Worm (Caenorhabditis elegans) whole organism, L1 larva: ENCODE results near the gene C46C2.7.

Experiments used
- C04F5.9 ChIP-seq: sonication (generic microtip); optimal IDR thresholded peaks from 2 replicates; lab custom pipeline; 2016; ENCODE audit warnings: missing genetic modification characterization, missing compliant biosample characterization
- C16A3.4 ChIP-seq: fragments of 150-350 bp; optimal IDR thresholded peaks from 2 replicates; lab custom pipeline; 2014; ENCODE audit warnings: missing biosample characterization, missing genetic modification characterization
- F16B12.6 ChIP-seq: fragments of 150-350 bp; optimal IDR thresholded peaks from 2 replicates; lab custom pipeline; 2014; ENCODE audit warnings: missing biosample characterization, missing genetic modification characterization
- aha-1 ChIP-seq: fragments of 150-350 bp; optimal IDR thresholded peaks from 2 replicates; lab custom pipeline; 2014; ENCODE audit warnings: missing biosample characterization, missing genetic modification characterization
- ama-1 ChIP-seq: fragments of 150-350 bp; optimal IDR thresholded peaks from 2 replicates; lab custom pipeline; 2014
- blmp-1 ChIP-seq: fragments of 150-350 bp; optimal IDR thresholded peaks from 2 replicates; lab custom pipeline; 2014; ENCODE audit warnings: missing biosample characterization, missing genetic modification characterization
- ceh-8 ChIP-seq: fragments of 200-800 bp; sonication (Bioruptor generic); optimal IDR thresholded peaks from 2 replicates; lab custom pipeline; 2018; ENCODE audit warnings: mild to moderate bottlenecking, missing genetic modification characterization, moderate library complexity, missing compliant biosample characterization
- ceh-88 ChIP-seq: fragments of 200-800 bp; sonication (Bioruptor generic); IDR thresholded peaks from 2 replicates; pipeline ENCODE4 v1.3.6; 2022; ENCODE audit warnings: missing genetic modification characterization, missing compliant biosample characterization
- dpl-1 ChIP-seq, 3 experiments: fragments of 150-350 bp in 2 of 3; sonication (generic microtip) in 1 of 3; optimal IDR thresholded peaks; 2 replicates each; lab custom pipeline; 2014 to 2017; ENCODE audit warnings: missing biosample characterization in 3 of 3, missing genetic modification characterization in 3 of 3, missing genetic modification reagents in 3 of 3
- efl-1 ChIP-seq, 4 experiments: fragments of 150-350 bp; optimal IDR thresholded peaks in 3 of 4; peaks in 1 of 4; 1 replicate in 1 of 4; 2 replicates in 3 of 4; lab custom pipeline; 2014; ENCODE audit warnings: missing biosample characterization in 2 of 4, missing genetic modification characterization in 2 of 4, missing genetic modification reagents in 2 of 4
- fkh-4 ChIP-seq: sonication (generic microtip); optimal IDR thresholded peaks from 2 replicates; lab custom pipeline; 2016; ENCODE audit warnings: missing compliant biosample characterization, missing genetic modification characterization, borderline replicate concordance
- fkh-8 ChIP-seq: sonication (generic microtip); optimal IDR thresholded peaks from 2 replicates; lab custom pipeline; 2016; ENCODE audit warnings: mild to moderate bottlenecking, missing genetic modification characterization, missing compliant biosample characterization
- grh-1 ChIP-seq: fragments of 200-800 bp; sonication (Bioruptor generic); IDR thresholded peaks from 2 replicates; pipeline ENCODE4 v1.3.6; 2022; ENCODE audit warnings: missing genetic modification reagents, missing genetic modification characterization, missing compliant biosample characterization
- irx-1 ChIP-seq: sonication (generic microtip); optimal IDR thresholded peaks from 2 replicates; lab custom pipeline; 2016; ENCODE audit warnings: missing genetic modification characterization, missing compliant biosample characterization
- isw-1 ChIP-seq: fragments of 200-800 bp; sonication (Bioruptor generic); IDR thresholded peaks from 2 replicates; pipeline ENCODE4 v1.3.6; 2022; ENCODE audit warnings: missing genetic modification characterization, missing compliant biosample characterization
- jun-1 ChIP-seq: fragments of 150-350 bp; optimal IDR thresholded peaks from 2 replicates; lab custom pipeline; 2014; ENCODE audit warnings: missing biosample characterization, missing genetic modification reagents, missing genetic modification characterization
- lin-13 ChIP-seq: fragments of 150-350 bp; optimal IDR thresholded peaks from 2 replicates; lab custom pipeline; 2014; ENCODE audit warnings: missing biosample characterization, missing genetic modification reagents, missing genetic modification characterization
- lin-14 ChIP-seq: fragments of 200-800 bp; sonication (Bioruptor generic); optimal IDR thresholded peaks from 2 replicates; lab custom pipeline; 2018; ENCODE audit warnings: mild to moderate bottlenecking, missing genetic modification characterization, moderate library complexity, missing compliant biosample characterization
- lin-15B ChIP-seq: fragments of 150-350 bp; sonication (generic microtip); optimal IDR thresholded peaks from 3 replicates; lab custom pipeline; 2014; ENCODE audit warnings: missing biosample characterization, missing genetic modification characterization
- lin-35 ChIP-seq, 2 experiments: fragments of 150-350 bp; optimal IDR thresholded peaks; 2 replicates each; lab custom pipeline; 2014; ENCODE audit warnings: missing biosample characterization in 2 of 2, missing genetic modification characterization in 2 of 2, missing genetic modification reagents in 2 of 2
- lir-3 ChIP-seq: sonication (generic microtip); optimal IDR thresholded peaks from 2 replicates; lab custom pipeline; 2016; ENCODE audit warnings: mild to moderate bottlenecking, missing genetic modification characterization, moderate library complexity, missing compliant biosample characterization; ENCODE audit not compliant: poor library complexity
- lsy-2 ChIP-seq, 2 experiments: fragments of 150-350 bp; optimal IDR thresholded peaks; 2 replicates each; lab custom pipeline; 2014; ENCODE audit warnings: missing biosample characterization in 2 of 2, missing genetic modification characterization in 2 of 2
- mab-9 ChIP-seq: fragments of 200-800 bp; sonication (Bioruptor generic); IDR thresholded peaks from 2 replicates; pipeline ENCODE4 v1.3.6; 2022; ENCODE audit warnings: missing genetic modification reagents, missing genetic modification characterization, missing compliant biosample characterization
- nhr-11 ChIP-seq: fragments of 150-350 bp; optimal IDR thresholded peaks from 2 replicates; lab custom pipeline; 2014; ENCODE audit warnings: missing biosample characterization, missing genetic modification characterization
- nhr-12 ChIP-seq: sonication (generic microtip); optimal IDR thresholded peaks from 2 replicates; lab custom pipeline; 2017; ENCODE audit warnings: missing biosample characterization, missing genetic modification characterization
- nhr-19 ChIP-seq: fragments of 200-800 bp; sonication (Bioruptor generic); conservative IDR thresholded peaks from 2 replicates; pipeline ENCODE4 v1.3.6; 2022; ENCODE audit warnings: missing genetic modification characterization, missing compliant biosample characterization
- nhr-20 ChIP-seq: sonication (generic microtip); optimal IDR thresholded peaks from 2 replicates; lab custom pipeline; 2016; ENCODE audit warnings: mild to moderate bottlenecking, missing genetic modification characterization, missing compliant biosample characterization
- nhr-237 ChIP-seq: fragments of 150-350 bp; optimal IDR thresholded peaks from 2 replicates; lab custom pipeline; 2014; ENCODE audit warnings: missing biosample characterization, missing genetic modification characterization
- nhr-71 ChIP-seq: sonication (generic microtip); optimal IDR thresholded peaks from 2 replicates; lab custom pipeline; 2016; ENCODE audit warnings: mild to moderate bottlenecking, missing genetic modification characterization, moderate library complexity, missing compliant biosample characterization
- nhr-76 ChIP-seq: sonication (generic microtip); optimal IDR thresholded peaks from 2 replicates; lab custom pipeline; 2017; ENCODE audit warnings: missing biosample characterization, missing genetic modification characterization
- nhr-77 ChIP-seq: fragments of 150-350 bp; optimal IDR thresholded peaks from 2 replicates; lab custom pipeline; 2014; ENCODE audit warnings: missing biosample characterization, missing genetic modification characterization
- nhr-85 ChIP-seq: sonication (generic microtip); peaks from one replicate; lab custom pipeline; 2016; ENCODE audit warnings: missing genetic modification characterization, inconsistent platforms, missing compliant biosample characterization
- nhr-90 ChIP-seq: sonication (generic microtip); optimal IDR thresholded peaks from 2 replicates; lab custom pipeline; 2016; ENCODE audit warnings: mild to moderate bottlenecking, missing genetic modification characterization, missing compliant biosample characterization; ENCODE audit not compliant: poor library complexity
- pax-3 ChIP-seq: fragments of 200-800 bp; sonication (Bioruptor generic); optimal IDR thresholded peaks from 2 replicates; lab custom pipeline; 2018; ENCODE audit warnings: mild to moderate bottlenecking, missing genetic modification characterization, moderate library complexity, missing compliant biosample characterization
- pqm-1 ChIP-seq: sonication (generic microtip); optimal IDR thresholded peaks from 3 replicates; lab custom pipeline; 2017; ENCODE audit warnings: missing biosample characterization, missing genetic modification characterization
- rnt-1 ChIP-seq: sonication (generic microtip); optimal IDR thresholded peaks from 2 replicates; lab custom pipeline; 2016; ENCODE audit warnings: mild to moderate bottlenecking, missing genetic modification characterization, moderate library complexity, missing compliant biosample characterization
- snpc-4 ChIP-seq: fragments of 150-350 bp; optimal IDR thresholded peaks from 2 replicates; lab custom pipeline; 2014; ENCODE audit warnings: missing biosample characterization, missing genetic modification characterization
- sox-4 ChIP-seq: sonication (generic microtip); optimal IDR thresholded peaks from 2 replicates; lab custom pipeline; 2016; ENCODE audit warnings: missing genetic modification characterization, missing compliant biosample characterization
- sptf-1 ChIP-seq: fragments of 150-350 bp; optimal IDR thresholded peaks from 2 replicates; lab custom pipeline; 2014; ENCODE audit warnings: missing biosample characterization, missing genetic modification characterization
- tbx-2 ChIP-seq: sonication (generic microtip); optimal IDR thresholded peaks from 2 replicates; lab custom pipeline; 2016; ENCODE audit warnings: missing genetic modification characterization, missing compliant biosample characterization
- unc-130 ChIP-seq: fragments of 150-350 bp; optimal IDR thresholded peaks from 2 replicates; lab custom pipeline; 2017; ENCODE audit warnings: missing biosample characterization, missing genetic modification characterization, inconsistent platforms
- unc-30 ChIP-seq: sonication (generic microtip); optimal IDR thresholded peaks from 2 replicates; lab custom pipeline; 2017; ENCODE audit warnings: missing biosample characterization, missing genetic modification characterization
- unc-98 ChIP-seq: fragments of 200-800 bp; sonication (Bioruptor generic); IDR thresholded peaks from 2 replicates; pipeline ENCODE4 v1.3.6; 2022; ENCODE audit warnings: missing genetic modification characterization, missing compliant biosample characterization
- zip-4 ChIP-seq: fragments of 200-800 bp; sonication (Bioruptor generic); optimal IDR thresholded peaks from 2 replicates; lab custom pipeline; 2018; ENCODE audit warnings: mild to moderate bottlenecking, missing genetic modification characterization, moderate library complexity, missing compliant biosample characterization
- ztf-11 ChIP-seq, 2 experiments: sonication (generic microtip); optimal IDR thresholded peaks; 2 replicates each; lab custom pipeline; 2016 to 2017; ENCODE audit warnings: missing genetic modification characterization in 2 of 2, missing biosample characterization in 1 of 2, missing compliant biosample characterization in 1 of 2
- ztf-4 ChIP-seq: fragments of 150-350 bp; optimal IDR thresholded peaks from 2 replicates; lab custom pipeline; 2014; ENCODE audit warnings: missing biosample characterization, missing genetic modification characterization

The C46C2.7 gene

DNA sequence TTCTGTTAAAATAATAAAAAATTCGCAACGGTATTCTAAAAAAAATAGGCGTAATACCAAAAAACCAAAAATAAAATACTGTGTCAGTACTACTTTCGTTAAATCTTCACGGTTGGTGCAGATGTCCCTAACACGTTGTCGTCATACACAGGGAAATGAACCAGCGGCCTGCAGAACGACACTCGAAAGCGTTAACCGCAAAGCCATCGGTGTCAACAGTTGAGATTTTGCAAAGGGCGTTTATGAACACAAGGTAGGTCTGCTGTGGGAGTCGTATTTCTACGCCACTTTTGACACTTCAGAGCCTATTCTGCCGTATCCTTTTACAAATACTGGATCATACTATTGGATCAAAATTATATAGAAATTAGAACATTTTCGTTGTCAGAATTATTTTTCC is 3.4 kb upstream of the C46C2.7 start (continued):
- TF ChIP-seq aha-1 = no peak
- no peak for TF ChIP-seq zip-4
- TF ChIP-seq nhr-237 = no peak
- TF ChIP-seq ama-1 (lab: Kevin White, UChicago) = no peak
- TF ChIP-seq lin-13 (GFP tag; lab: Kevin White, UChicago) = peak; percentile 53
- no peak for TF ChIP-seq pax-3 (tag; lab: Kevin White, UChicago)

DNA sequence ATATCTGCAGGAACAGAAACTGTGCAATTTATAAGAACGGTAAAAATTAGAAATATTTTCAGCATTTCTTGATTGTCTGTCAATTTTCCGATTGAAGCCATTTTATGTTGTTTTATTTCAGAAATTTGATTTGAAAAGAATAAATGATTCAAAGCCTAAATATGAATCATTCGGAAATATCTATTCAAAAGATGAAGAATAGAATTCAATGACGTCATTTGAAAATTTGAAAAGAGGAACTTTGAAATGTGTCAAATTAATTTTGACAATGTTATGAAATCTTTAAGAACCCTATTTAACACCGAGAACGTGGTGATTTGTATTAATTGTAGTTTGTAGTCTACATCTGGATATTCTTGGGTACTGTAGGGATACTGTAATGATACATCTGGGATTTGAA is 2.1 kb upstream of the C46C2.7 start, which contains the start of gene C46C2.5:
C46C2.5 (minus strand) TSS at position 101 of the 400 bp plus-strand sequence.
- TF ChIP-seq C16A3.4 (tag; lab: Kevin White, UChicago) (no peak), nhr-76 (tag; lab: Kevin White, UChicago) (no peak), tbx-2 (tag; lab: Kevin White, UChicago) (no peak)
- TF ChIP-seq, all 84 proteins: peak for 0

DNA sequence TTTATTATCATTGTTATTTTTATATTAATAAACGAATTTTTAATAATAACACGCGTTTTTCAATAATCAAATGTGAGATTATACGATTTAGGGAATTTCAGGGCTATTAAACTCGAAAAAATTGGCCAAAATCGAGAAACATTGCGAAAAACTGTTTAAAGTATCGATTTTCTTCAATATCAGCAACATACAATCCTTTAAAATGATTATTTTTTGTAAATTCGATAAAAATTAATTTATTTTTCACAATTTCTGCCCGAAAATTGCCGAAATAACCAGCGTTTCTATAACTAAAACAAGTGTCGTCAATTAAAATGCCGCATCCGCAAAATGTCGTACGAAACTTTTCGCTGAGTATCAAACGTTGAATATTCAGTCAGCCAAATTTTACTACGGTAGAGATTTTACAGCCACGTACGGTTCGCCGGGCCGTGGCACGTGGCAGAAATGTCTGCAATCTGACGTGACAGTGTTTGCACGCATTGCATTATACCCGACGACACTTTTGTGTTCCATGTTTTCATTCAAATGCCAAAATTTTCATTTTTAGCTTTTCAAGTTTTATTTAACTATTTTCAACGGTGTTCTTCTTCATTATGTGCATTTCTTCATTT is 1.5 kb downstream of the C46C2.7 start:
- TF ChIP-seq pax-3 (tag; lab: Kevin White, UChicago) = peak; percentile 10
- TF ChIP-seq lin-14 (GFP tag; lab: Kevin White, UChicago) = peak; percentile 23
- peak; percentile 46 for TF ChIP-seq nhr-71
- TF ChIP-seq lsy-2 (tag; optimal IDR thresholded peaks at IDR 0.05; lab: Kevin White, UChicago) = peak; percentile 22 to 51
- peak; percentile 86 for TF ChIP-seq ceh-88 (GFP tag; lab: Robert Waterston, UW)
- peak; percentile 8; the same call in 1 of the 2 replicates for TF ChIP-seq unc-98 (GFP tag; lab: Robert Waterston, UW)
- TF ChIP-seq grh-1 (GFP tag; lab: Robert Waterston, UW) = peak; percentile 99
- peak; percentile 95 for TF ChIP-seq nhr-19 (GFP tag; lab: Robert Waterston, UW)
- peak; percentile 93 for TF ChIP-seq mab-9 (GFP tag; lab: Robert Waterston, UW)
- TF ChIP-seq nhr-85 (tag; lab: Kevin White, UChicago) = peak; percentile 82
- peak; percentile 82 for TF ChIP-seq isw-1 (GFP tag; lab: Robert Waterston, UW)
- peak in 1 of 2 experiments; percentile 20 for TF ChIP-seq lin-35 (GFP tag; optimal IDR thresholded peaks at IDR 0.05; lab: Kevin White, UChicago)
- TF ChIP-seq nhr-20 = peak; percentile 22
- TF ChIP-seq nhr-90 (tag; lab: Kevin White, UChicago) = peak; percentile 53
- peak; percentile 10 to 18 for TF ChIP-seq efl-1 (optimal IDR thresholded peaks at IDR 0.05; lab: Kevin White, UChicago)
- TF ChIP-seq efl-1 (GFP tag; optimal IDR thresholded peaks at IDR 0.05 in 1 of 2; lab: Kevin White, UChicago) = peak in 1 of 2 experiments; percentile 95
- peak; percentile 30 for TF ChIP-seq rnt-1 (tag; lab: Kevin White, UChicago)
- TF ChIP-seq F16B12.6 (tag; lab: Kevin White, UChicago) = peak; percentile 73

DNA sequence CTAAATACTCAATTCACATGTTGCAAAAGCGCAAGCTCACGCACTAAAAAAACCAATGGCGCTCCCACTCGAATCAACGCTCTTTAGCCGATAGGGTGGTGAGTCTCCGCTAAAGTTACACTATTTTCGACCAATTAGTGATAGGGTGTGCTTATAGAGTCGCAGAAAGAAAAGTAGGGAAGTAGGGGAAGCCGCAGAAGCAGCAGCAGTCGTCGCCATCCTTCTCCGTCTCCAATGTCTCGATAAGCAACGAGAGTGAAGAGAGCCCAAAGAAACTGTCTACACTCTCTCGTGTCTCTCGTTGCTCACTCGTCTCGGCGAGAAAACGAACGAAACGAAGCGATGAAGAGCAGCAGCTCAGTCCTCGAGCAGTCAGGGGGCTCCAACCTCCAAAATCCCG is 2.1 kb downstream of the C46C2.7 start:
- TF ChIP-seq mab-9 (GFP tag; lab: Robert Waterston, UW) (no peak), nhr-11 (no peak), unc-30 (tag; lab: Kevin White, UChicago) (no peak), jun-1 (peak; percentile 72), sptf-1 (tag; lab: Kevin White, UChicago) (no peak), fkh-4 (peak; percentile 20), blmp-1 (no peak), lir-3 (tag; lab: Kevin White, UChicago) (peak; percentile 16), nhr-77 (tag; lab: Kevin White, UChicago) (peak; percentile 41), ceh-8 (GFP tag; lab: Kevin White, UChicago) (peak; percentile 29), nhr-237 (no peak), fkh-8 (tag; lab: Kevin White, UChicago) (peak; percentile 73), lsy-2 (tag; optimal IDR thresholded peaks at IDR 0.05; lab: Kevin White, UChicago) (peak; percentile 55 to 71), lin-15B (tag; lab: Kevin White, UChicago) (peak; percentile 1), ztf-11 (tag; optimal IDR thresholded peaks at IDR 0.05; lab: Kevin White, UChicago) (no peak), C04F5.9 (tag; lab: Kevin White, UChicago) (no peak), sox-4 (tag; lab: Kevin White, UChicago) (no peak), snpc-4 (tag; lab: Kevin White, UChicago) (peak; percentile 56), dpl-1 (GFP tag; optimal IDR thresholded peaks at IDR 0.05; lab: Kevin White, UChicago) (peak in 1 of 3 experiments; percentile 25), tbx-2 (tag; lab: Kevin White, UChicago) (peak; percentile 77), unc-130 (tag; lab: Kevin White, UChicago) (no peak), nhr-90 (tag; lab: Kevin White, UChicago) (peak; percentile 18), unc-98 (GFP tag; lab: Robert Waterston, UW) (no peak), pax-3 (tag; lab: Kevin White, UChicago) (no peak), nhr-12 (tag; lab: Kevin White, UChicago) (no peak), irx-1 (tag; lab: Kevin White, UChicago) (peak; percentile 39), ztf-4 (peak; percentile 39), pqm-1 (tag; lab: Kevin White, UChicago) (no peak)
